Fruit fly (Drosophila melanogaster): ENCODE results near the gene CG3568.

The CG3568 gene

dm6 chrX:4529909-4530308 is 12.5 kb upstream of the CG3568 start, which contains the start of gene CG3556 (continued):
- no peak for TF ChIP-seq tio (GFP tag; optimal IDR thresholded peaks at IDR 0.05)
- TF ChIP-seq cas (GFP tag; IDR thresholded peaks at IDR 0.05), result 0 out of 2 replicates have a peak, but pooled peaks have one; percentile 11
- peak; percentile 86 for TF ChIP-seq Dp (GFP tag; optimal IDR thresholded peaks at IDR 0.05)
- TF ChIP-seq fd3F (GFP tag; optimal IDR thresholded peaks at IDR 0.05), result no peak
- peak; percentile 33 for TF ChIP-seq CG16863 (GFP tag; optimal IDR thresholded peaks at IDR 0.05)
- peak; percentile 13 for TF ChIP-seq CG8944 (GFP tag; optimal IDR thresholded peaks at IDR 0.05)
- TF ChIP-seq CG17829 (tag; optimal IDR thresholded peaks at IDR 0.05), result no peak
- no peak for TF ChIP-seq Camta (GFP tag; optimal IDR thresholded peaks at IDR 0.05)
- TF ChIP-seq CG31388 (GFP tag; optimal IDR thresholded peaks at IDR 0.05), result no peak
- peak; percentile 56 for TF ChIP-seq tin (GFP tag; optimal IDR thresholded peaks at IDR 0.05)
- no peak for TF ChIP-seq CG8281 (tag; optimal IDR thresholded peaks at IDR 0.05)
- no peak for TF ChIP-seq lola (GFP tag; optimal IDR thresholded peaks at IDR 0.05)
- peak; percentile 16 for TF ChIP-seq mam (GFP tag; optimal IDR thresholded peaks at IDR 0.05)
- TF ChIP-seq CG14667 (GFP tag; IDR thresholded peaks at IDR 0.05), result peak; percentile 37; the same call in 1 of the 2 replicates
- TF ChIP-seq ase (GFP tag; IDR thresholded peaks at IDR 0.05), result peak; percentile 59; the same call in 2 of the 3 replicates
- 0 out of 3 replicates have a peak, but pooled peaks have one; percentile 35 for TF ChIP-seq CG6175 (GFP tag; IDR thresholded peaks at IDR 0.05)
- no peak for TF ChIP-seq toy (GFP tag; IDR thresholded peaks at IDR 0.05)
- 0 out of 2 replicates have a peak, but pooled peaks have one; percentile 11 for TF ChIP-seq CG31224 (GFP tag; IDR thresholded peaks at IDR 0.05)
- TF ChIP-seq CG3065 (GFP tag; optimal IDR thresholded peaks at IDR 0.05), result no peak
- TF ChIP-seq insv (GFP tag; optimal IDR thresholded peaks at IDR 0.05), result no peak
- peak; percentile 16 for TF ChIP-seq CG13123 (GFP tag; optimal IDR thresholded peaks at IDR 0.05)
- TF ChIP-seq CG9932 (GFP tag; IDR thresholded peaks at IDR 0.05), result peak; percentile 61; the same call in 1 of the 2 replicates
- TF ChIP-seq BtbVII (GFP tag; optimal IDR thresholded peaks at IDR 0.05), result no peak
- TF ChIP-seq gcm (GFP tag; optimal IDR thresholded peaks at IDR 0.05), result no peak
- TF ChIP-seq CG13287 (GFP tag; IDR thresholded peaks at IDR 0.05; ENCODE audit: partially characterized antibody), result peak; percentile 78
- peak; percentile 93 for TF ChIP-seq CG33213 (GFP tag; optimal IDR thresholded peaks at IDR 0.05)
- peak; percentile 59 for TF ChIP-seq CG17328 (GFP tag; IDR thresholded peaks at IDR 0.05)
- peak; percentile 99 for TF ChIP-seq CG2116 (GFP tag; optimal IDR thresholded peaks at IDR 0.05)
- peak; percentile 15 for TF ChIP-seq az2 (GFP tag; optimal IDR thresholded peaks at IDR 0.05)
- peak; percentile 45; the same call in 1 of the 2 replicates for TF ChIP-seq CG10959 (GFP tag; IDR thresholded peaks at IDR 0.05)
- TF ChIP-seq sisA (GFP tag; IDR thresholded peaks at IDR 0.05), result peak; percentile 38; the same call in 1 of the 2 replicates
- TF ChIP-seq CG11560 (tag; IDR thresholded peaks at IDR 0.05), result peak; percentile 78; the same call in 2 of the 3 replicates
- no peak for TF ChIP-seq schlank (tag; optimal IDR thresholded peaks at IDR 0.05)
- TF ChIP-seq CG3281 (GFP tag; optimal IDR thresholded peaks at IDR 0.05), result peak; percentile 98
- peak; percentile 11 for TF ChIP-seq gro (GFP tag; optimal IDR thresholded peaks at IDR 0.05)
- peak; percentile 37; the same call in 2 of the 3 replicates for TF ChIP-seq row (GFP tag; IDR thresholded peaks at IDR 0.05)
- peak in 1 of 2 experiments; percentile 36 for TF ChIP-seq Pdp1 (GFP tag; optimal IDR thresholded peaks at IDR 0.05)
- TF ChIP-seq CG4707 (GFP tag; optimal IDR thresholded peaks at IDR 0.05), result no peak
- TF ChIP-seq stwl (tag; optimal IDR thresholded peaks at IDR 0.05), result peak; percentile 92
- peak; percentile 68 for TF ChIP-seq CG7928 (GFP tag; optimal IDR thresholded peaks at IDR 0.05)
- TF ChIP-seq Hey (tag; optimal IDR thresholded peaks at IDR 0.05), result no peak
- TF ChIP-seq CG13424 (tag; optimal IDR thresholded peaks at IDR 0.05), result peak; percentile 47
- TF ChIP-seq emc (GFP tag; optimal IDR thresholded peaks at IDR 0.05), result no peak
- TF ChIP-seq CG14050 (GFP tag; IDR thresholded peaks at IDR 0.05), result 0 out of 3 replicates have a peak, but pooled peaks have one; percentile 12
- peak; percentile 85; the same call in 2 of the 3 replicates for TF ChIP-seq CG11456 (GFP tag; IDR thresholded peaks at IDR 0.05)
- no peak for TF ChIP-seq Elba2 (GFP tag; optimal IDR thresholded peaks at IDR 0.05)
- TF ChIP-seq unc-4 (GFP tag; IDR thresholded peaks at IDR 0.05; ENCODE audit: partially characterized antibody), result peak; percentile 58
- no peak for TF ChIP-seq Dek (tag; optimal IDR thresholded peaks at IDR 0.05)
- TF ChIP-seq CG32532 (GFP tag; IDR thresholded peaks at IDR 0.05), result peak; percentile 75
- no peak for TF ChIP-seq bigmax (GFP tag; optimal IDR thresholded peaks at IDR 0.05)
